Worm (Caenorhabditis elegans): ENCODE measurements around the gene R148.7.

ce11 chrIII:3179855-3180254 lies 18.4 kb downstream of the R148.7 start:
- TF ChIP-seq nhr-11 (tag; optimal IDR thresholded peaks at IDR 0.05) (no peak), R02D3.7 (tag; optimal IDR thresholded peaks at IDR 0.05) (no peak), nhr-77 (tag; optimal IDR thresholded peaks at IDR 0.05) (no peak), mdl-1 (tag; optimal IDR thresholded peaks at IDR 0.05) (no peak), nhr-25 (tag; optimal IDR thresholded peaks at IDR 0.05) (no peak)

All from whole organism, L3 larva.